Fruit fly (Drosophila melanogaster): Measurements from ENCODE around the gene PIG-P.
A peak's percentile ranks its signal among the peaks of the same experiment; 100 is the strongest.

Gene PIG-P

DNA sequence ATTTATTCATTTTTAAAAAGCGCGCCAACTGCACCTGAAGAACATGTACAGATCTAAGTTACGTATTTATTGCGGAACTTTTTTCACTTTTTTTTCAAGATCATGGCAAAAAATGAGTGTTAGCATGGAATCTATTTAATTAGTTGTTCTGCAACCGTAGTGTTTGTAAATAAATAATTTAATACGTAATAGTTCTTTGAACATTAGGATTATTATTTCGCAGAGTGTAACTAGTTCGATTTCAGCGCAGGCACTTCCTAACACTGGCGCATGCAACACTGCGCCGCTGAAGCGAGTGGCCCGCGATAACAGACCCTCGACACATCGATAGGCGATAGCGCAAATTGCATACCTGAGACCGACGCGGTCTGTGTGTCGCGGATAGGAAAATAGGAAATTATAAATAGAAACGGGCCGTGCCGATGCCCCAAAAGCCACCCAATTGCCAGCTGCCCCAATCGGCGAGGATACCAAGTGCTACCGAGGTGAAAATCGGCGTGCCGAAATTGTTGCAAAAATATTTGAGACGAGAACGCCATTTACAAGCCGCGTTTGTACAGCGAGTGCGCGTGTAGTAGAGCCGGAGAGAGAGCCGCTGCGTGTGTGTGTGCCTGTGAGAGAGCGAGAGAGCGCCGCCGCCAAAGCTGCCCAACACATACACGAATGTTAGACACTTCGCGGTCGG, 16.5 kb downstream of the PIG-P start, which contains the start of gene gro (continued):
- TF ChIP-seq CG18599 (GFP tag; optimal IDR thresholded peaks at IDR 0.05) = peak; percentile 76
- TF ChIP-seq peb (GFP tag; IDR thresholded peaks at IDR 0.05) = 0 out of 2 replicates have a peak, but pooled peaks have one; percentile 27
- TF ChIP-seq grn (GFP tag; optimal IDR thresholded peaks at IDR 0.05) = peak; percentile 27
- peak; percentile 55 for TF ChIP-seq CG8765 (GFP tag; IDR thresholded peaks at IDR 0.05)
- no peak for TF ChIP-seq CG2129 (GFP tag; IDR thresholded peaks at IDR 0.05; ENCODE audit: partially characterized antibody)
- peak; percentile 99 for TF ChIP-seq CG12155 (GFP tag; optimal IDR thresholded peaks at IDR 0.05)
- no peak for TF ChIP-seq gcm2 (GFP tag; optimal IDR thresholded peaks at IDR 0.05)
- TF ChIP-seq Fer3 (tag; optimal IDR thresholded peaks at IDR 0.05) = peak; percentile 65
- peak; percentile 51 for TF ChIP-seq CG18262 (tag; optimal IDR thresholded peaks at IDR 0.05)
- peak; percentile 55 for TF ChIP-seq CG1233 (GFP tag; optimal IDR thresholded peaks at IDR 0.05)
- peak; percentile 43 for TF ChIP-seq az2 (GFP tag; optimal IDR thresholded peaks at IDR 0.05)
- peak; percentile 75 for TF ChIP-seq CG10543 (GFP tag; optimal IDR thresholded peaks at IDR 0.05)
- peak; percentile 81 for TF ChIP-seq CG15479 (GFP tag; optimal IDR thresholded peaks at IDR 0.05)
- TF ChIP-seq E2f2 (GFP tag; IDR thresholded peaks at IDR 0.05) = peak; percentile 91
- TF ChIP-seq CG6689 (GFP tag; IDR thresholded peaks at IDR 0.05) = peak; percentile 46; the same call in 1 of the 2 replicates
- peak; percentile 36 for TF ChIP-seq btn (GFP tag; optimal IDR thresholded peaks at IDR 0.05)
- peak; percentile 78 for TF ChIP-seq Hsf (GFP tag; optimal IDR thresholded peaks at IDR 0.05)
- no peak for TF ChIP-seq hth (optimal IDR thresholded peaks at IDR 0.05)
- no peak for TF ChIP-seq CG6854 (GFP tag; optimal IDR thresholded peaks at IDR 0.05)
- TF ChIP-seq maf-S (GFP tag; optimal IDR thresholded peaks at IDR 0.05) = peak; percentile 83
- no peak for TF ChIP-seq Dfd (GFP tag; optimal IDR thresholded peaks at IDR 0.05)
- TF ChIP-seq Stat92E (GFP tag; optimal IDR thresholded peaks at IDR 0.05) = peak in 1 of 3 experiments; percentile 4
- TF ChIP-seq CG16813 (GFP tag; IDR thresholded peaks at IDR 0.05; ENCODE audit: partially characterized antibody) = peak; percentile 78
- TF ChIP-seq CG6175 (GFP tag; IDR thresholded peaks at IDR 0.05) = 0 out of 3 replicates have a peak, but pooled peaks have one; percentile 60
- peak; percentile 64 for TF ChIP-seq CG10654 (GFP tag; optimal IDR thresholded peaks at IDR 0.05)
- TF ChIP-seq Spps (tag; optimal IDR thresholded peaks at IDR 0.05) = peak; percentile 30
- no peak for TF ChIP-seq CG15011 (GFP tag; optimal IDR thresholded peaks at IDR 0.05)
- TF ChIP-seq sisA (GFP tag; IDR thresholded peaks at IDR 0.05) = peak; percentile 65
- TF ChIP-seq run (tag; optimal IDR thresholded peaks at IDR 0.05) = no peak
- TF ChIP-seq Hr39 (optimal IDR thresholded peaks at IDR 0.05) = no peak
- TF ChIP-seq CG8359 (GFP tag; optimal IDR thresholded peaks at IDR 0.05; ENCODE audit: borderline replicate concordance) = no peak
- TF ChIP-seq Kr (GFP tag; optimal IDR thresholded peaks at IDR 0.05) = no peak
- peak; percentile 52 for TF ChIP-seq CG10209 (GFP tag; optimal IDR thresholded peaks at IDR 0.05)
- peak; percentile 90 for TF ChIP-seq Bgb (GFP tag; IDR thresholded peaks at IDR 0.05; ENCODE audit: partially characterized antibody)
- peak; percentile 49 for TF ChIP-seq Fer1 (GFP tag; optimal IDR thresholded peaks at IDR 0.05)
- TF ChIP-seq CG9727 (GFP tag; optimal IDR thresholded peaks at IDR 0.05) = peak; percentile 51
- TF ChIP-seq CG16863 (GFP tag; optimal IDR thresholded peaks at IDR 0.05) = peak; percentile 72
- TF ChIP-seq unc-4 (GFP tag; IDR thresholded peaks at IDR 0.05; ENCODE audit: partially characterized antibody) = peak; percentile 74
- TF ChIP-seq crp (GFP tag; optimal IDR thresholded peaks at IDR 0.05) = peak in 1 of 2 experiments; percentile 18
- TF ChIP-seq en (GFP tag; optimal IDR thresholded peaks at IDR 0.05) = peak; percentile 39
- no peak for TF ChIP-seq ab (GFP tag; optimal IDR thresholded peaks at IDR 0.05)
- TF ChIP-seq Optix (GFP tag; IDR thresholded peaks at IDR 0.05) = no peak
- TF ChIP-seq lov (optimal IDR thresholded peaks at IDR 0.05) = no peak
- peak; percentile 50; the same call in 2 of the 3 replicates for TF ChIP-seq lov (GFP tag; IDR thresholded peaks at IDR 0.05)
- TF ChIP-seq Ravus (GFP tag; IDR thresholded peaks at IDR 0.05) = no peak
- TF ChIP-seq Ets97D (GFP tag; optimal IDR thresholded peaks at IDR 0.05) = peak; percentile 97
- TF ChIP-seq lmd (GFP tag; IDR thresholded peaks at IDR 0.05) = peak; percentile 44; the same call in 1 of the 2 replicates
- peak; percentile 71 for TF ChIP-seq CoRest (tag; optimal IDR thresholded peaks at IDR 0.05)
- TF ChIP-seq salm (tag; optimal IDR thresholded peaks at IDR 0.05) = peak; percentile 35
- peak; percentile 21 for TF ChIP-seq CTCF (GFP tag; optimal IDR thresholded peaks at IDR 0.05)

Measured in whole organism, embryonic.